Worm (Caenorhabditis elegans) whole organism, early embryonic: ENCODE results near the gene C39E9.12.

Experiments used
- B0310.2 ChIP-seq: sonication (generic microtip); optimal IDR thresholded peaks from 2 replicates; lab custom pipeline; 2016; ENCODE audit warnings: mild to moderate bottlenecking, missing genetic modification characterization, missing compliant biosample characterization
- ama-1 ChIP-seq: fragments of 150-350 bp; optimal IDR thresholded peaks from 2 replicates; lab custom pipeline; 2014
- ceh-13 ChIP-seq: fragments of 200-800 bp; sonication (Bioruptor generic); optimal IDR thresholded peaks from 2 replicates; lab custom pipeline; 2018; ENCODE audit warnings: mild to moderate bottlenecking, missing genetic modification characterization, missing compliant biosample characterization
- ceh-36 ChIP-seq: sonication (generic microtip); optimal IDR thresholded peaks from 2 replicates; lab custom pipeline; 2016; ENCODE audit warnings: missing genetic modification characterization, inconsistent platforms, missing compliant biosample characterization
- tbx-11 ChIP-seq: fragments of 200-800 bp; sonication (Bioruptor generic); IDR thresholded peaks from 2 replicates; pipeline ENCODE4 v1.3.6; 2022; ENCODE audit warnings: missing genetic modification characterization, missing compliant biosample characterization

DNA sequence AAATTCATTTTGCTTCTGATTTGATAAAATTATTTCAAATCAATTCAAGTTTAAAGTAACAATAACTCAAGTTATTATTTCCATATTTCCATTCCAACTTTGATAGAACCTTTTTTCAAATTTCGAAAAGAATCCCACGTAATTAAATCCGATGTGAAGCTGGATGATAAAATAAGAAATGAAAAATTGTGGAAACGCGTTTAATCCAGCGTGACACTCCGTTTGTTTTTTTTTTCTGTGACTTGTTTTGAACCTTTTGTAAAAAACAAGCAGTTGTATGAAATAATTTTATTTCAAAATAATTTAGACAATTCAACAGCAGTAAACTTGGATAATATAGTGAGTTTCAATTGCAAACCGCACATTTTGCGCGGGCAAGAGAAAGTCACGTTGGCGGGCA, 41.2 kb upstream of the C39E9.12 start, which contains the start of gene F49E11.7:
- TF ChIP-seq tbx-11 (GFP tag; lab: Robert Waterston, UW) (no peak), B0310.2 (tag; lab: Kevin White, UChicago) (no peak), ama-1 (no peak), ceh-13 (GFP tag; lab: Kevin White, UChicago) (no peak), ceh-36 (no peak)
